Fruit fly (Drosophila melanogaster) whole organism, embryonic: ENCODE measurements around the gene Nepl21.
A peak's percentile ranks its signal among the peaks of the same experiment; 100 is the strongest.

Experiments used
- Atf6 ChIP-seq: fragments of 200-800 bp; sonication (Bioruptor generic); IDR thresholded peaks from 2 replicates; pipeline ENCODE4 v1.3.6; 2022; ENCODE audit warnings: missing biosample characterization, missing genetic modification characterization
- C15 ChIP-seq: fragments of 200-800 bp; sonication (Bioruptor generic); IDR thresholded peaks from 3 replicates; pipeline ENCODE4 v1.3.6; 2022; ENCODE audit warnings: missing biosample characterization, missing genetic modification characterization
- CG10565 ChIP-seq: fragments of 200-800 bp; sonication (Bioruptor generic); optimal IDR thresholded peaks from 3 replicates; lab custom pipeline; 2016; ENCODE audit warnings: missing biosample characterization, mild to moderate bottlenecking, missing genetic modification characterization
- CG11504 ChIP-seq: fragments of 200-800 bp; sonication (Bioruptor generic); optimal IDR thresholded peaks from 3 replicates; lab custom pipeline; 2019; ENCODE audit warnings: missing biosample characterization, mild to moderate bottlenecking, missing genetic modification characterization, moderate library complexity
- CG12071 ChIP-seq: fragments of 200-800 bp; sonication (Bioruptor generic); optimal IDR thresholded peaks from 3 replicates; lab custom pipeline; 2018; ENCODE audit warnings: missing biosample characterization, mild to moderate bottlenecking, missing genetic modification characterization
- CG12104 ChIP-seq: fragments of 200-800 bp; sonication (Bioruptor generic); optimal IDR thresholded peaks from 3 replicates; lab custom pipeline; 2016; ENCODE audit warnings: missing biosample characterization, missing genetic modification characterization
- CG12659 ChIP-seq: fragments of 200-800 bp; sonication (Bioruptor generic); optimal IDR thresholded peaks from 3 replicates; lab custom pipeline; 2017; ENCODE audit warnings: mild to moderate bottlenecking, missing biosample characterization, missing genetic modification reagents, missing genetic modification characterization
- CG13296 ChIP-seq: fragments of 200-800 bp; sonication (Bioruptor generic); optimal IDR thresholded peaks from 3 replicates; lab custom pipeline; 2018; ENCODE audit warnings: missing biosample characterization, mild to moderate bottlenecking, missing genetic modification characterization
- CG14050 ChIP-seq: fragments of 200-800 bp; sonication (Bioruptor generic); IDR thresholded peaks from 3 replicates; pipeline ENCODE4 v1.3.6; 2022; ENCODE audit warnings: missing biosample characterization, missing genetic modification characterization
- CG14965 ChIP-seq: fragments of 200-800 bp; sonication (Bioruptor generic); optimal IDR thresholded peaks from 2 replicates; lab custom pipeline; 2016; ENCODE audit warnings: missing biosample characterization, missing genetic modification characterization, borderline replicate concordance
- CG15011 ChIP-seq: fragments of 200-800 bp; sonication (Bioruptor generic); optimal IDR thresholded peaks from 3 replicates; lab custom pipeline; 2018; ENCODE audit warnings: missing biosample characterization, mild to moderate bottlenecking, missing genetic modification characterization
- CG1602 ChIP-seq: fragments of 200-800 bp; sonication (Bioruptor generic); optimal IDR thresholded peaks from 3 replicates; lab custom pipeline; 2016; ENCODE audit warnings: missing biosample characterization, missing genetic modification characterization
- CG16779 ChIP-seq: fragments of 200-800 bp; sonication (Bioruptor generic); IDR thresholded peaks from 2 replicates; pipeline ENCODE4 v1.3.6; 2022; ENCODE audit warnings: missing biosample characterization, missing genetic modification characterization
- CG17359 ChIP-seq: fragments of 200-800 bp; sonication (Bioruptor generic); optimal IDR thresholded peaks from 3 replicates; lab custom pipeline; 2018; ENCODE audit warnings: missing biosample characterization, mild to moderate bottlenecking, missing genetic modification characterization, moderate library complexity
- CG18262 ChIP-seq: fragments of 200-800 bp; optimal IDR thresholded peaks from 3 replicates; lab custom pipeline; 2019; ENCODE audit warnings: missing biosample characterization, mild to moderate bottlenecking, missing genetic modification characterization, moderate library complexity
- CG2889 ChIP-seq: fragments of 200-800 bp; sonication (Bioruptor generic); IDR thresholded peaks from 3 replicates; pipeline ENCODE4 v1.3.6; 2022; ENCODE audit warnings: missing biosample characterization, missing genetic modification characterization
- CG30020 ChIP-seq: fragments of 200-800 bp; optimal IDR thresholded peaks from 2 replicates; lab custom pipeline; 2019; ENCODE audit warnings: missing biosample characterization, mild to moderate bottlenecking, missing genetic modification characterization, moderate library complexity
- CG30431 ChIP-seq: fragments of 200-800 bp; sonication (Bioruptor generic); optimal IDR thresholded peaks from 2 replicates; lab custom pipeline; 2017; ENCODE audit warnings: missing biosample characterization, missing genetic modification characterization
- CG3065 ChIP-seq: fragments of 200-800 bp; sonication (Bioruptor generic); optimal IDR thresholded peaks from 2 replicates; lab custom pipeline; 2016; ENCODE audit warnings: missing biosample characterization, missing genetic modification characterization
- CG3838 ChIP-seq: fragments of 200-800 bp; sonication (Bioruptor generic); optimal IDR thresholded peaks from 3 replicates; lab custom pipeline; 2016; ENCODE audit warnings: missing biosample characterization, missing genetic modification characterization
- CG3995 ChIP-seq: fragments of 200-800 bp; sonication (Bioruptor generic); optimal IDR thresholded peaks from 3 replicates; lab custom pipeline; 2016; ENCODE audit warnings: missing biosample characterization, missing genetic modification characterization
- CG8765 ChIP-seq: fragments of 200-800 bp; sonication (Bioruptor generic); IDR thresholded peaks from 2 replicates; pipeline ENCODE4 v1.3.6; 2022; ENCODE audit warnings: missing biosample characterization, missing genetic modification characterization
- Doc2 ChIP-seq: fragments of 200-800 bp; sonication (Bioruptor generic); IDR thresholded peaks from 2 replicates; pipeline ENCODE4 v1.3.6; 2022; ENCODE audit warnings: missing biosample characterization, missing genetic modification characterization
- E2f2 ChIP-seq: fragments of 200-800 bp; sonication (Bioruptor generic); IDR thresholded peaks from 2 replicates; pipeline ENCODE4 v1.3.6; 2022; ENCODE audit warnings: missing biosample characterization, missing genetic modification characterization
- Elba2 ChIP-seq: fragments of 200-800 bp; sonication (Bioruptor generic); optimal IDR thresholded peaks from 3 replicates; lab custom pipeline; 2016; ENCODE audit warnings: missing biosample characterization, missing genetic modification characterization
- Lhr ChIP-seq: fragments of 200-800 bp; sonication (Bioruptor generic); optimal IDR thresholded peaks from 3 replicates; lab custom pipeline; 2017; ENCODE audit warnings: mild to moderate bottlenecking, missing biosample characterization, missing genetic modification reagents, missing genetic modification characterization
- Mes4 ChIP-seq: fragments of 200-800 bp; sonication (Bioruptor generic); optimal IDR thresholded peaks from 2 replicates; lab custom pipeline; 2016; ENCODE audit warnings: missing biosample characterization, missing genetic modification characterization
- NC2β ChIP-seq: fragments of 200-800 bp; sonication (Bioruptor generic); optimal IDR thresholded peaks from 2 replicates; lab custom pipeline; 2016; ENCODE audit warnings: missing biosample characterization, missing genetic modification characterization
- az2 ChIP-seq: fragments of 200-800 bp; sonication (Bioruptor generic); optimal IDR thresholded peaks from 3 replicates; lab custom pipeline; 2016; ENCODE audit warnings: missing biosample characterization, missing genetic modification characterization
- bowl ChIP-seq: fragments of 200-800 bp; sonication (Bioruptor generic); IDR thresholded peaks from 2 replicates; pipeline ENCODE4 v1.3.6; 2022; ENCODE audit warnings: missing biosample characterization, missing genetic modification characterization
- cad ChIP-seq: fragments of >200 bp; optimal IDR thresholded peaks from 2 replicates; lab custom pipeline; 2017; ENCODE audit warnings: missing biosample characterization, missing genetic modification characterization
- da ChIP-seq: fragments of 200-800 bp; sonication (Bioruptor generic); optimal IDR thresholded peaks from 2 replicates; lab custom pipeline; 2016; ENCODE audit warnings: missing biosample characterization, missing genetic modification characterization
- eve ChIP-seq, 2 experiments: fragments of >200 bp; optimal IDR thresholded peaks; 2 replicates each; lab custom pipeline; 2017; ENCODE audit warnings: missing biosample characterization in 2 of 2, missing genetic modification characterization in 2 of 2
- exex ChIP-seq: fragments of 200-800 bp; sonication (Bioruptor generic); optimal IDR thresholded peaks from 4 replicates; lab custom pipeline; 2018; ENCODE audit warnings: missing biosample characterization, mild to moderate bottlenecking, missing genetic modification characterization, moderate library complexity
- fd3F ChIP-seq: fragments of 200-800 bp; sonication (Bioruptor generic); optimal IDR thresholded peaks from 2 replicates; lab custom pipeline; 2018; ENCODE audit warnings: missing biosample characterization, mild to moderate bottlenecking, missing genetic modification characterization, moderate library complexity
- gce ChIP-seq: fragments of 200-800 bp; sonication (Bioruptor generic); IDR thresholded peaks from 3 replicates; pipeline ENCODE4 v1.3.6; 2022; ENCODE audit warnings: missing biosample characterization, missing genetic modification characterization
- gcm ChIP-seq: fragments of 200-800 bp; sonication (Bioruptor generic); optimal IDR thresholded peaks from 2 replicates; lab custom pipeline; 2019; ENCODE audit warnings: missing biosample characterization, mild to moderate bottlenecking, missing genetic modification characterization, moderate library complexity
- hth ChIP-seq: fragments of >200 bp; optimal IDR thresholded peaks from 2 replicates; lab custom pipeline; 2017; ENCODE audit warnings: inconsistent platforms
- jigr1 ChIP-seq: fragments of 200-800 bp; sonication (Bioruptor generic); IDR thresholded peaks from 3 replicates; pipeline ENCODE4 v1.3.6; 2022; ENCODE audit warnings: missing biosample characterization, missing genetic modification characterization
- ken ChIP-seq: fragments of 200-800 bp; sonication (Bioruptor generic); IDR thresholded peaks from 3 replicates; pipeline ENCODE4 v1.3.6; 2022; ENCODE audit warnings: missing biosample characterization, missing genetic modification characterization
- klu ChIP-seq: fragments of 200-800 bp; sonication (Bioruptor generic); IDR thresholded peaks from 2 replicates; pipeline ENCODE4 v1.3.6; 2022; ENCODE audit warnings: missing biosample characterization, missing genetic modification characterization
- lola ChIP-seq, 3 experiments: fragments of >200 bp in 2 of 3; fragments of 200-800 bp in 1 of 3; sonication (Bioruptor generic) in 1 of 3; optimal IDR thresholded peaks; 2 replicates each; lab custom pipeline; 2017 to 2019; ENCODE audit warnings: missing biosample characterization in 3 of 3, missing genetic modification characterization in 3 of 3, mild to moderate bottlenecking in 1 of 3, moderate library complexity in 1 of 3
- mld ChIP-seq: fragments of 200-800 bp; sonication (Bioruptor generic); IDR thresholded peaks from 3 replicates; pipeline ENCODE4 v1.3.6; 2022; ENCODE audit warnings: missing biosample characterization, missing genetic modification characterization; ENCODE audit not compliant: partially characterized antibody
- nom ChIP-seq: fragments of 200-800 bp; sonication (Bioruptor generic); optimal IDR thresholded peaks from 2 replicates; lab custom pipeline; 2017; ENCODE audit warnings: missing biosample characterization, missing genetic modification characterization, mild to moderate bottlenecking, moderate library complexity, missing genetic modification reagents
- pnt ChIP-seq: fragments of 200-800 bp; sonication (Bioruptor generic); optimal IDR thresholded peaks from 3 replicates; lab custom pipeline; 2016; ENCODE audit warnings: missing biosample characterization, missing genetic modification characterization
- psq ChIP-seq: fragments of 200-800 bp; sonication (Bioruptor generic); optimal IDR thresholded peaks from 2 replicates; lab custom pipeline; 2017; ENCODE audit warnings: missing biosample characterization, missing genetic modification characterization
- repo ChIP-seq: fragments of 200-800 bp; sonication (Bioruptor generic); optimal IDR thresholded peaks from 2 replicates; lab custom pipeline; 2016; ENCODE audit warnings: missing biosample characterization, missing genetic modification characterization
- tx ChIP-seq: fragments of 200-800 bp; sonication (Bioruptor generic); optimal IDR thresholded peaks from 2 replicates; lab custom pipeline; 2016; ENCODE audit warnings: missing biosample characterization, missing genetic modification characterization
- zfh1 ChIP-seq: fragments of 200-800 bp; sonication (Bioruptor generic); IDR thresholded peaks from 3 replicates; pipeline ENCODE4 v1.3.6; 2022; ENCODE audit warnings: missing biosample characterization, missing genetic modification characterization

Nepl21 gene

DNA sequence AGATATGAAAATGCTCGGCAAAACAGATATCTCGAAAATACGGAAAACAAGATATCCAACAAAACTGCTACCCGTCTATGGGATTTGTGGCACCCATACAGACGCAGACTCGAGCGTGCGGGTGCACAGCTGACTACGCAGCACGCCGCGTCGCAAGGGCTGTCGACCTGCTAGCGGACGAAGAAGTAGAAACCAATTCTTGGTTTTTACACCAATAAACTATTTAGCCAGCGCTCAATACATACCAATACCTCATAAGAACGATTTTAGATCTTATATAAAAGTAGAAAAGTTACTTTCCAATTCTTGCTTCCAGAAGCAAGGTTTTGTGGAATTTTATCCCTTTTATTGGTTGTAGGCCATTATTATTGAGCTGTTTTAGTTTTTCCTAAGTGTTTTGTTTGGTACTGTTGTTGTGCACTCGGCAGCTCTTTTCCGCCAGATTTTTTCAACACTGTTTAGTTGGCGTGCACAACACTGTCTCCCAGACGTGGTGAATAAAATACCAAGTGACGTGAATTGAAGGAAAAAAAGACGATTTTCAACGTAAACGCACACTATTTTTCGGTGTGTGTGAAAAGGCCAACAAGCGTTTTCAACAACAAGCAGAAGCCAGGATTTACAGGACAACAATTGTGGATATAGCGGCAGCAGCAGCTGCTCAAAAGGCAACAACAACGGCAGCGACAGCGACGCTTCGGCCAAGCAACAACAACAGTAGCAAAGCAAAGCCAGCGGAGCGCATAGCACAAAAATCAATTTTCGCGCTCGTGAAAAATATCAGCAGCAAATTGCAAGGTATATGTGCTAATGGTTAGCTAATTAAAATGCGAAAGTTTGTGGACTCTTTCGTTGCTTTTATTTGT, 5.3 kb downstream of the Nepl21 start (continued):
- TF ChIP-seq repo (GFP tag; lab: Kevin White, UChicago) (peak; percentile 81), CG1602 (GFP tag; lab: Kevin White, UChicago) (peak; percentile 58), exex (tag; lab: Kevin White, UChicago) (peak; percentile 35), tx (GFP tag; lab: Kevin White, UChicago) (peak; percentile 82), CG12104 (GFP tag; lab: Kevin White, UChicago) (peak; percentile 82), Doc2 (GFP tag; lab: Robert Waterston, UW) (no peak), Lhr (GFP tag; lab: Kevin White, UChicago) (peak; percentile 17), CG3838 (peak; percentile 36), CG15011 (GFP tag; lab: Kevin White, UChicago) (peak; percentile 57), gce (GFP tag; lab: Robert Waterston, UW) (no peak), CG3995 (GFP tag; lab: Kevin White, UChicago) (peak; percentile 67), CG30431 (GFP tag; lab: Kevin White, UChicago) (peak; percentile 28), CG11504 (tag; lab: Kevin White, UChicago) (peak; percentile 81), da (peak; percentile 33), az2 (peak; percentile 66), CG8765 (peak; percentile 38; the same call in 1 of the 2 replicates), mld (GFP tag; lab: Robert Waterston, UW) (no peak), CG17359 (tag; lab: Kevin White, UChicago) (peak; percentile 77), zfh1 (GFP tag; lab: Robert Waterston, UW) (peak; percentile 67), CG10565 (GFP tag; lab: Kevin White, UChicago) (no peak), CG12659 (GFP tag; lab: Kevin White, UChicago) (peak; percentile 90), psq (GFP tag; lab: Kevin White, UChicago) (no peak), NC2β (GFP tag; lab: Kevin White, UChicago) (peak; percentile 72), CG18262 (tag; lab: Kevin White, UChicago) (peak; percentile 63), fd3F (GFP tag; lab: Kevin White, UChicago) (peak; percentile 70), gcm (GFP tag; lab: Kevin White, UChicago) (peak; percentile 71), hth (no peak), klu (peak; percentile 70), lola (GFP tag; optimal IDR thresholded peaks at IDR 0.05; lab: Kevin White, UChicago) (peak in 1 of 3 experiments; percentile 44), CG16779 (GFP tag; lab: Robert Waterston, UW) (peak; percentile 83), jigr1 (GFP tag; lab: Robert Waterston, UW) (no peak), CG13296 (GFP tag; lab: Kevin White, UChicago) (peak; percentile 78), CG3065 (GFP tag; lab: Kevin White, UChicago) (peak; percentile 4), eve (GFP tag; optimal IDR thresholded peaks at IDR 0.05; lab: Kevin White, UChicago) (no peak), CG12071 (peak; percentile 53), bowl (GFP tag; lab: Robert Waterston, UW) (no peak), nom (GFP tag; lab: Kevin White, UChicago) (peak; percentile 75), CG14965 (GFP tag; lab: Kevin White, UChicago) (no peak), pnt (GFP tag; lab: Kevin White, UChicago) (peak; percentile 79), CG30020 (peak; percentile 35), Mes4 (GFP tag; lab: Kevin White, UChicago) (peak; percentile 24), CG2889 (0 out of 3 replicates have a peak, but pooled peaks have one; percentile 21), CG14050 (GFP tag; lab: Robert Waterston, UW) (peak; percentile 56; the same call in 2 of the 3 replicates), Elba2 (no peak), ken (GFP tag; lab: Robert Waterston, UW) (peak; percentile 56; the same call in 1 of the 3 replicates), cad (GFP tag; lab: Kevin White, UChicago) (no peak), Atf6 (GFP tag; lab: Robert Waterston, UW) (peak; percentile 68), C15 (GFP tag; lab: Robert Waterston, UW) (no peak), E2f2 (no peak; the same call in 1 of the 2 replicates)
